Fruit fly (Drosophila melanogaster): Measurements from ENCODE around the gene CG14034.

dm6 chr2L:5247384-5247783, 31.0 kb upstream of the CG14034 start:
- TF ChIP-seq Myc (optimal IDR thresholded peaks at IDR 0.05) (no peak), h (optimal IDR thresholded peaks at IDR 0.05) (no peak), psq (optimal IDR thresholded peaks at IDR 0.05) (no peak), insv (optimal IDR thresholded peaks at IDR 0.05) (no peak)

Data from Kc167 (cell line).